Worm (Caenorhabditis elegans) whole organism, L4 larva: ENCODE results near the gene ZK637.15.
A peak's percentile ranks its signal among the peaks of the same experiment; 100 is the strongest.

Source experiments
- F37D6.2 ChIP-seq: sonication (generic microtip); optimal IDR thresholded peaks from 2 replicates; lab custom pipeline; 2016; ENCODE audit warnings: mild to moderate bottlenecking, missing genetic modification characterization, missing compliant biosample characterization
- F44E2.7 ChIP-seq: fragments of 200-800 bp; sonication (Bioruptor generic); IDR thresholded peaks from 2 replicates; pipeline ENCODE4 v2.1.2; 2022; ENCODE audit warnings: missing genetic modification characterization, missing compliant biosample characterization
- R02D3.7 ChIP-seq: fragments of 150-350 bp; sonication (generic microtip); optimal IDR thresholded peaks from 3 replicates; lab custom pipeline; 2014; ENCODE audit warnings: missing biosample characterization, missing genetic modification characterization
- T20F7.1 ChIP-seq: fragments of 200-800 bp; sonication (Bioruptor generic); optimal IDR thresholded peaks from 2 replicates; lab custom pipeline; 2018; ENCODE audit warnings: mild to moderate bottlenecking, missing genetic modification characterization, missing compliant biosample characterization
- Y105C5A.15 ChIP-seq: fragments of 200-800 bp; sonication (Bioruptor generic); IDR thresholded peaks from 2 replicates; pipeline ENCODE4 v1.3.6; 2022; ENCODE audit warnings: missing genetic modification characterization, missing compliant biosample characterization
- Y5F2A.4 ChIP-seq: fragments of 200-800 bp; sonication (Bioruptor generic); optimal IDR thresholded peaks from 2 replicates; lab custom pipeline; 2018; ENCODE audit warnings: mild to moderate bottlenecking, missing genetic modification characterization, missing compliant biosample characterization
- ZK337.2 ChIP-seq: fragments of 200-800 bp; sonication (Bioruptor generic); IDR thresholded peaks from 2 replicates; pipeline ENCODE4 v1.3.6; 2022; ENCODE audit warnings: missing genetic modification reagents, missing genetic modification characterization, missing compliant biosample characterization
- aha-1 ChIP-seq: fragments of 150-350 bp; peaks from one replicate; lab custom pipeline; 2014; ENCODE audit warnings: missing biosample characterization, missing genetic modification characterization
- ceh-20 ChIP-seq: fragments of 200-800 bp; sonication (Bioruptor generic); IDR thresholded peaks from 2 replicates; pipeline ENCODE4 v1.3.6; 2022; ENCODE audit warnings: missing genetic modification reagents, missing genetic modification characterization, missing compliant biosample characterization
- ceh-32 ChIP-seq: sonication (generic microtip); optimal IDR thresholded peaks from 2 replicates; lab custom pipeline; 2016; ENCODE audit warnings: mild to moderate bottlenecking, missing genetic modification characterization, missing compliant biosample characterization; ENCODE audit not compliant: poor library complexity
- ceh-62 ChIP-seq: sonication (generic microtip); optimal IDR thresholded peaks from 2 replicates; lab custom pipeline; 2017; ENCODE audit warnings: missing biosample characterization, missing genetic modification characterization
- ceh-82 ChIP-seq: sonication (generic microtip); optimal IDR thresholded peaks from 2 replicates; lab custom pipeline; 2017; ENCODE audit warnings: missing biosample characterization, missing genetic modification characterization
- daf-16 ChIP-seq, 3 experiments: sonication (generic microtip); optimal IDR thresholded peaks; 2 replicates each; lab custom pipeline; 2016 to 2017; ENCODE audit warnings: missing genetic modification characterization in 3 of 3, missing genetic modification reagents in 3 of 3, mild to moderate bottlenecking in 2 of 3, missing compliant biosample characterization in 2 of 3, missing biosample characterization in 1 of 3, moderate library complexity in 1 of 3
- daf-8 ChIP-seq: fragments of 200-800 bp; sonication (Bioruptor generic); IDR thresholded peaks from 2 replicates; pipeline ENCODE4 v1.3.6; 2022; ENCODE audit warnings: missing genetic modification characterization, missing compliant biosample characterization
- gei-8 ChIP-seq: fragments of 200-800 bp; sonication (Bioruptor generic); optimal IDR thresholded peaks from 2 replicates; lab custom pipeline; 2018; ENCODE audit warnings: mild to moderate bottlenecking, missing genetic modification characterization, missing compliant biosample characterization
- hif-1 ChIP-seq, 2 experiments: sonication (generic microtip); optimal IDR thresholded peaks; 2 replicates each; lab custom pipeline; 2016 to 2017; ENCODE audit warnings: missing compliant biosample characterization in 2 of 2, missing genetic modification characterization in 2 of 2, missing genetic modification reagents in 2 of 2, missing genotype in 2 of 2, mild to moderate bottlenecking in 1 of 2
- hlh-11 ChIP-seq: fragments of 200-800 bp; sonication (Bioruptor generic); optimal IDR thresholded peaks from 2 replicates; lab custom pipeline; 2018; ENCODE audit warnings: mild to moderate bottlenecking, missing genetic modification characterization, missing compliant biosample characterization
- hlh-30 ChIP-seq: sonication (generic microtip); optimal IDR thresholded peaks from 2 replicates; lab custom pipeline; 2017; ENCODE audit warnings: antibody characterized with exemption, mild to moderate bottlenecking, missing genetic modification characterization, missing compliant biosample characterization; ENCODE audit not compliant: insufficient read depth
- hmg-1.1 ChIP-seq: fragments of 200-800 bp; sonication (Bioruptor generic); IDR thresholded peaks from 2 replicates; pipeline ENCODE4 v1.3.6; 2022; ENCODE audit warnings: missing genetic modification reagents, missing genetic modification characterization, missing compliant biosample characterization
- jun-1 ChIP-seq: fragments of 150-350 bp; optimal IDR thresholded peaks from 2 replicates; lab custom pipeline; 2014; ENCODE audit warnings: missing biosample characterization, missing genetic modification reagents, missing genetic modification characterization
- lim-7 ChIP-seq: fragments of 200-800 bp; sonication (Bioruptor generic); IDR thresholded peaks from 2 replicates; pipeline ENCODE4 v1.3.6; 2022; ENCODE audit warnings: missing genetic modification characterization, missing compliant biosample characterization
- lin-15B ChIP-seq: fragments of 150-350 bp; sonication (generic microtip); optimal IDR thresholded peaks from 3 replicates; lab custom pipeline; 2014; ENCODE audit warnings: missing biosample characterization, missing genetic modification characterization
- lsy-2 ChIP-seq, 2 experiments: fragments of 150-350 bp in 1 of 2; sonication (generic microtip) in 1 of 2; optimal IDR thresholded peaks; 2 replicates each; lab custom pipeline; 2014 to 2017; ENCODE audit warnings: missing biosample characterization in 2 of 2, missing genetic modification characterization in 2 of 2
- mdl-1 ChIP-seq, 2 experiments: fragments of 150-350 bp in 1 of 2; sonication (generic microtip) in 1 of 2; optimal IDR thresholded peaks; 2 replicates each; lab custom pipeline; 2014 to 2017; ENCODE audit warnings: missing biosample characterization in 2 of 2, missing genetic modification characterization in 2 of 2
- mdt-29 ChIP-seq: fragments of 200-800 bp; sonication (Bioruptor generic); IDR thresholded peaks from 2 replicates; pipeline ENCODE4 v1.3.6; 2022; ENCODE audit warnings: missing genetic modification reagents, missing genetic modification characterization, missing compliant biosample characterization
- mep-1 ChIP-seq: fragments of 150-350 bp; sonication (generic microtip); optimal IDR thresholded peaks from 3 replicates; lab custom pipeline; 2014; ENCODE audit warnings: missing biosample characterization, missing genetic modification characterization
- mes-2 ChIP-seq: sonication (generic microtip); optimal IDR thresholded peaks from 2 replicates; lab custom pipeline; 2016; ENCODE audit warnings: missing genotype, mild to moderate bottlenecking, missing genetic modification characterization, missing compliant biosample characterization; ENCODE audit not compliant: poor library complexity, severe bottlenecking
- mxl-2 ChIP-seq: fragments of 200-800 bp; sonication (Bioruptor generic); conservative IDR thresholded peaks from 2 replicates; pipeline ENCODE4 v1.3.6; 2022; ENCODE audit warnings: missing genetic modification reagents, missing genetic modification characterization, missing compliant biosample characterization
- nhr-10 ChIP-seq: fragments of 150-350 bp; optimal IDR thresholded peaks from 2 replicates; lab custom pipeline; 2014; ENCODE audit warnings: missing biosample characterization, missing genetic modification characterization
- nhr-102 ChIP-seq: sonication (generic microtip); optimal IDR thresholded peaks from 2 replicates; lab custom pipeline; 2016; ENCODE audit warnings: mild to moderate bottlenecking, missing genetic modification characterization, moderate library complexity, missing compliant biosample characterization
- nhr-111 ChIP-seq: fragments of 200-800 bp; sonication (Bioruptor generic); optimal IDR thresholded peaks from 2 replicates; lab custom pipeline; 2018; ENCODE audit warnings: mild to moderate bottlenecking, missing genetic modification characterization, missing compliant biosample characterization
- nhr-42 ChIP-seq: fragments of 200-800 bp; sonication (Bioruptor generic); IDR thresholded peaks from 2 replicates; pipeline ENCODE4 v1.3.6; 2022; ENCODE audit warnings: missing genetic modification characterization, missing compliant biosample characterization
- nhr-48 ChIP-seq: sonication (generic microtip); optimal IDR thresholded peaks from 2 replicates; lab custom pipeline; 2016; ENCODE audit warnings: mild to moderate bottlenecking, missing genetic modification characterization, missing compliant biosample characterization
- nhr-6 ChIP-seq: fragments of 150-350 bp; optimal IDR thresholded peaks from 2 replicates; lab custom pipeline; 2014; ENCODE audit warnings: missing biosample characterization, missing genetic modification characterization
- php-3 ChIP-seq: fragments of 200-800 bp; sonication (Bioruptor generic); IDR thresholded peaks from 2 replicates; pipeline ENCODE4 v1.3.6; 2022; ENCODE audit warnings: missing genetic modification reagents, missing genetic modification characterization, missing compliant biosample characterization
- pqm-1 ChIP-seq: sonication (generic microtip); optimal IDR thresholded peaks from 2 replicates; lab custom pipeline; 2017; ENCODE audit warnings: missing biosample characterization, missing genetic modification characterization
- rbr-2 ChIP-seq: sonication (generic microtip); optimal IDR thresholded peaks from 2 replicates; lab custom pipeline; 2016; ENCODE audit warnings: missing genotype, missing genetic modification characterization, missing compliant biosample characterization
- skn-1 ChIP-seq: fragments of 150-350 bp; optimal IDR thresholded peaks from 2 replicates; lab custom pipeline; 2014; ENCODE audit warnings: missing biosample characterization, missing genetic modification characterization
- snpc-4 ChIP-seq: fragments of 150-350 bp; optimal IDR thresholded peaks from 2 replicates; lab custom pipeline; 2014; ENCODE audit warnings: missing biosample characterization, missing genetic modification characterization
- spr-1 ChIP-seq: sonication (generic microtip); optimal IDR thresholded peaks from 2 replicates; lab custom pipeline; 2016; ENCODE audit warnings: mild to moderate bottlenecking, missing genetic modification characterization, missing compliant biosample characterization
- spr-3 ChIP-seq: fragments of 200-800 bp; sonication (Bioruptor generic); optimal IDR thresholded peaks from 2 replicates; lab custom pipeline; 2018; ENCODE audit warnings: mild to moderate bottlenecking, missing genetic modification characterization, missing compliant biosample characterization
- tag-97 ChIP-seq: fragments of 200-800 bp; sonication (Bioruptor generic); IDR thresholded peaks from 2 replicates; pipeline ENCODE4 v1.3.6; 2022; ENCODE audit warnings: missing genetic modification characterization, missing compliant biosample characterization
- tra-1 ChIP-seq: fragments of 200-800 bp; sonication (Bioruptor generic); IDR thresholded peaks from 2 replicates; pipeline ENCODE4 v1.3.6; 2022; ENCODE audit warnings: missing genetic modification reagents, missing genetic modification characterization, missing compliant biosample characterization
- unc-39 ChIP-seq: sonication (generic microtip); optimal IDR thresholded peaks from 2 replicates; lab custom pipeline; 2017; ENCODE audit warnings: missing biosample characterization, missing genetic modification characterization
- unc-62 ChIP-seq, 3 experiments: fragments of 150-350 bp in 1 of 3; sonication (generic microtip); optimal IDR thresholded peaks in 2 of 3; peaks in 1 of 3; 1 replicate in 1 of 3; 2 replicates in 2 of 3; lab custom pipeline; 2014 to 2017; ENCODE audit warnings: missing biosample characterization in 3 of 3, missing genetic modification characterization in 3 of 3, missing genetic modification reagents in 3 of 3, missing genotype in 1 of 3
- vab-7 ChIP-seq: fragments of 200-800 bp; sonication (Bioruptor generic); IDR thresholded peaks from 2 replicates; pipeline ENCODE4 v1.3.6; 2022; ENCODE audit warnings: missing genetic modification reagents, missing genetic modification characterization, missing compliant biosample characterization
- zfp-2 ChIP-seq: sonication (generic microtip); optimal IDR thresholded peaks from 2 replicates; lab custom pipeline; 2016; ENCODE audit warnings: mild to moderate bottlenecking, missing genetic modification characterization, missing compliant biosample characterization
- zip-11 ChIP-seq: fragments of 200-800 bp; sonication (Bioruptor generic); IDR thresholded peaks from 2 replicates; pipeline ENCODE4 v1.3.6; 2022; ENCODE audit warnings: missing genetic modification characterization, missing compliant biosample characterization
- ztf-7 ChIP-seq: fragments of 150-350 bp; optimal IDR thresholded peaks from 2 replicates; lab custom pipeline; 2014; ENCODE audit warnings: missing biosample characterization, missing genetic modification characterization

Gene ZK637.15

ce11 chrIII:8904914-8905665 lies 14.8 kb upstream of the ZK637.15 start, which contains the start of gene unc-32 (continued):
- TF ChIP-seq spr-3 (GFP tag; lab: Kevin White, UChicago) (no peak), hmg-1.1 (GFP tag; lab: Robert Waterston, UW) (peak; percentile 46; the same call in 1 of the 2 replicates), hlh-30 (tag; lab: Kevin White, UChicago) (peak; percentile 71), unc-39 (tag; lab: Kevin White, UChicago) (no peak), nhr-6 (tag; lab: Kevin White, UChicago) (no peak), F37D6.2 (tag; lab: Kevin White, UChicago) (peak; percentile 1), nhr-48 (tag; lab: Kevin White, UChicago) (no peak), unc-62 (GFP tag; optimal IDR thresholded peaks at IDR 0.05 in 1 of 2; lab: Kevin White, UChicago) (peak in 1 of 2 experiments; percentile 56), unc-62 (tag; optimal IDR thresholded peaks at IDR 0.05; lab: Kevin White, UChicago) (no peak), hif-1 (tag; optimal IDR thresholded peaks at IDR 0.05; lab: Kevin White, UChicago) (peak in 1 of 2 experiments; percentile 47), php-3 (no peak), hlh-11 (tag; lab: Kevin White, UChicago) (peak; percentile 37), zip-11 (GFP tag; lab: Robert Waterston, UW) (no peak), jun-1 (no peak), mdl-1 (tag; optimal IDR thresholded peaks at IDR 0.05; lab: Kevin White, UChicago) (peak in 1 of 2 experiments; percentile 74), mxl-2 (GFP tag; lab: Robert Waterston, UW) (no peak), spr-1 (tag; lab: Kevin White, UChicago) (no peak), pqm-1 (no peak), gei-8 (GFP tag; lab: Kevin White, UChicago) (no peak), lim-7 (GFP tag; lab: Robert Waterston, UW) (no peak), ceh-32 (no peak), ztf-7 (tag; lab: Kevin White, UChicago) (no peak), nhr-42 (GFP tag; lab: Robert Waterston, UW) (no peak), ceh-82 (tag; lab: Kevin White, UChicago) (no peak), daf-8 (GFP tag; lab: Robert Waterston, UW) (no peak), Y5F2A.4 (no peak), ceh-62 (tag; lab: Kevin White, UChicago) (no peak), ZK337.2 (GFP tag; lab: Robert Waterston, UW) (no peak), rbr-2 (tag; lab: Kevin White, UChicago) (peak; percentile 53), zfp-2 (tag; lab: Kevin White, UChicago) (no peak), skn-1 (no peak), F44E2.7 (GFP tag; lab: Robert Waterston, UW) (no peak), lin-15B (tag; lab: Kevin White, UChicago) (no peak), mep-1 (tag; lab: Kevin White, UChicago) (peak; percentile 59), R02D3.7 (tag; lab: Kevin White, UChicago) (no peak), aha-1 (tag; lab: Kevin White, UChicago) (peak; percentile 24), T20F7.1 (GFP tag; lab: Kevin White, UChicago) (no peak), lsy-2 (tag; optimal IDR thresholded peaks at IDR 0.05; lab: Kevin White, UChicago) (peak; percentile 68 to 88), tra-1 (no peak), daf-16 (GFP tag; optimal IDR thresholded peaks at IDR 0.05; lab: Kevin White, UChicago) (no peak), daf-16 (tag; optimal IDR thresholded peaks at IDR 0.05; lab: Kevin White, UChicago) (peak; percentile 21), nhr-10 (no peak), snpc-4 (no peak), vab-7 (no peak), nhr-111 (GFP tag; lab: Kevin White, UChicago) (no peak), tag-97 (GFP tag; lab: Robert Waterston, UW) (no peak), mes-2 (tag; lab: Kevin White, UChicago) (peak; percentile 50), nhr-102 (tag; lab: Kevin White, UChicago) (no peak), mdt-29 (GFP tag; lab: Robert Waterston, UW) (no peak), Y105C5A.15 (GFP tag; lab: Robert Waterston, UW) (no peak), ceh-20 (GFP tag; lab: Robert Waterston, UW) (0 out of 2 replicates have a peak, but pooled peaks have one; percentile 50)
